Worm (Caenorhabditis elegans) whole organism, L1 larva: ENCODE data around the gene cnc-5.
A peak's percentile ranks its signal among the peaks of the same experiment; 100 is the strongest.

Experiments used
- C34B4.2 ChIP-seq: sonication (generic microtip); optimal IDR thresholded peaks from 2 replicates; lab custom pipeline; 2017; ENCODE audit warnings: mild to moderate bottlenecking, missing genetic modification characterization, missing compliant biosample characterization
- Y116A8C.19 ChIP-seq: sonication (generic microtip); optimal IDR thresholded peaks from 2 replicates; lab custom pipeline; 2016; ENCODE audit warnings: missing compliant biosample characterization, missing genetic modification characterization, borderline replicate concordance
- aha-1 ChIP-seq: fragments of 150-350 bp; optimal IDR thresholded peaks from 2 replicates; lab custom pipeline; 2014; ENCODE audit warnings: missing biosample characterization, missing genetic modification characterization
- ama-1 ChIP-seq: fragments of 150-350 bp; optimal IDR thresholded peaks from 2 replicates; lab custom pipeline; 2014
- blmp-1 ChIP-seq: fragments of 150-350 bp; optimal IDR thresholded peaks from 2 replicates; lab custom pipeline; 2014; ENCODE audit warnings: missing biosample characterization, missing genetic modification characterization
- ceh-8 ChIP-seq: fragments of 200-800 bp; sonication (Bioruptor generic); optimal IDR thresholded peaks from 2 replicates; lab custom pipeline; 2018; ENCODE audit warnings: mild to moderate bottlenecking, missing genetic modification characterization, moderate library complexity, missing compliant biosample characterization
- ceh-82 ChIP-seq, 3 experiments: fragments of 150-350 bp in 1 of 3; sonication (generic microtip) in 2 of 3; optimal IDR thresholded peaks; 2 replicates each; lab custom pipeline; 2014 to 2017; ENCODE audit warnings: missing biosample characterization in 3 of 3, missing genetic modification characterization in 3 of 3
- ceh-90 ChIP-seq: sonication (generic microtip); optimal IDR thresholded peaks from 2 replicates; lab custom pipeline; 2016; ENCODE audit warnings: missing genetic modification characterization, missing compliant biosample characterization
- dsc-1 ChIP-seq: sonication (generic microtip); optimal IDR thresholded peaks from 2 replicates; lab custom pipeline; 2016; ENCODE audit warnings: mild to moderate bottlenecking, missing genetic modification characterization, missing compliant biosample characterization
- efl-1 ChIP-seq, 4 experiments: fragments of 150-350 bp; optimal IDR thresholded peaks in 3 of 4; peaks in 1 of 4; 1 replicate in 1 of 4; 2 replicates in 3 of 4; lab custom pipeline; 2014; ENCODE audit warnings: missing biosample characterization in 2 of 4, missing genetic modification characterization in 2 of 4, missing genetic modification reagents in 2 of 4
- efl-3 ChIP-seq: fragments of 200-800 bp; sonication (Bioruptor generic); optimal IDR thresholded peaks from 2 replicates; lab custom pipeline; 2018; ENCODE audit warnings: mild to moderate bottlenecking, missing genetic modification characterization, missing compliant biosample characterization
- egl-13 ChIP-seq: sonication (generic microtip); optimal IDR thresholded peaks from 2 replicates; lab custom pipeline; 2016; ENCODE audit warnings: missing genotype, missing genetic modification reagents, missing genetic modification characterization, missing compliant biosample characterization
- elt-2 ChIP-seq: sonication (generic microtip); optimal IDR thresholded peaks from 2 replicates; lab custom pipeline; 2016; ENCODE audit warnings: missing genetic modification characterization, mild to moderate bottlenecking, inconsistent platforms, missing compliant biosample characterization, missing genetic modification reagents
- elt-3 ChIP-seq, 6 experiments: fragments of 150-350 bp in 1 of 6; sonication (generic microtip); optimal IDR thresholded peaks; 2 replicates each; lab custom pipeline; 2017 to 2018; ENCODE audit warnings: missing biosample characterization in 6 of 6, missing genetic modification characterization in 6 of 6, inconsistent platforms in 1 of 6
- fkh-8 ChIP-seq: sonication (generic microtip); optimal IDR thresholded peaks from 2 replicates; lab custom pipeline; 2016; ENCODE audit warnings: mild to moderate bottlenecking, missing genetic modification characterization, missing compliant biosample characterization
- fos-1 ChIP-seq: fragments of 150-350 bp; optimal IDR thresholded peaks from 2 replicates; lab custom pipeline; 2014; ENCODE audit warnings: missing biosample characterization, missing genetic modification characterization
- hlh-17 ChIP-seq: fragments of 200-800 bp; sonication (Bioruptor generic); optimal IDR thresholded peaks from 2 replicates; lab custom pipeline; 2018; ENCODE audit warnings: missing genetic modification characterization, mild to moderate bottlenecking, missing compliant biosample characterization, moderate library complexity, borderline replicate concordance
- isw-1 ChIP-seq: fragments of 200-800 bp; sonication (Bioruptor generic); IDR thresholded peaks from 2 replicates; pipeline ENCODE4 v1.3.6; 2022; ENCODE audit warnings: missing genetic modification characterization, missing compliant biosample characterization
- jun-1 ChIP-seq: fragments of 150-350 bp; optimal IDR thresholded peaks from 2 replicates; lab custom pipeline; 2014; ENCODE audit warnings: missing biosample characterization, missing genetic modification reagents, missing genetic modification characterization
- lin-14 ChIP-seq: fragments of 200-800 bp; sonication (Bioruptor generic); optimal IDR thresholded peaks from 2 replicates; lab custom pipeline; 2018; ENCODE audit warnings: mild to moderate bottlenecking, missing genetic modification characterization, moderate library complexity, missing compliant biosample characterization
- lin-15B ChIP-seq: fragments of 150-350 bp; sonication (generic microtip); optimal IDR thresholded peaks from 3 replicates; lab custom pipeline; 2014; ENCODE audit warnings: missing biosample characterization, missing genetic modification characterization
- lir-3 ChIP-seq: sonication (generic microtip); optimal IDR thresholded peaks from 2 replicates; lab custom pipeline; 2016; ENCODE audit warnings: mild to moderate bottlenecking, missing genetic modification characterization, moderate library complexity, missing compliant biosample characterization; ENCODE audit not compliant: poor library complexity
- lsy-2 ChIP-seq, 2 experiments: fragments of 150-350 bp; optimal IDR thresholded peaks; 2 replicates each; lab custom pipeline; 2014; ENCODE audit warnings: missing biosample characterization in 2 of 2, missing genetic modification characterization in 2 of 2
- mep-1 ChIP-seq: fragments of 150-350 bp; optimal IDR thresholded peaks from 2 replicates; lab custom pipeline; 2014; ENCODE audit warnings: missing biosample characterization, missing genetic modification characterization
- nhr-11 ChIP-seq: fragments of 150-350 bp; optimal IDR thresholded peaks from 2 replicates; lab custom pipeline; 2014; ENCODE audit warnings: missing biosample characterization, missing genetic modification characterization
- nhr-19 ChIP-seq: fragments of 200-800 bp; sonication (Bioruptor generic); conservative IDR thresholded peaks from 2 replicates; pipeline ENCODE4 v1.3.6; 2022; ENCODE audit warnings: missing genetic modification characterization, missing compliant biosample characterization
- nhr-20 ChIP-seq: sonication (generic microtip); optimal IDR thresholded peaks from 2 replicates; lab custom pipeline; 2016; ENCODE audit warnings: mild to moderate bottlenecking, missing genetic modification characterization, missing compliant biosample characterization
- nhr-237 ChIP-seq: fragments of 150-350 bp; optimal IDR thresholded peaks from 2 replicates; lab custom pipeline; 2014; ENCODE audit warnings: missing biosample characterization, missing genetic modification characterization
- nhr-47 ChIP-seq: sonication (generic microtip); optimal IDR thresholded peaks from 2 replicates; lab custom pipeline; 2016; ENCODE audit warnings: mild to moderate bottlenecking, missing genetic modification characterization, moderate library complexity, missing compliant biosample characterization
- nhr-85 ChIP-seq: sonication (generic microtip); peaks from one replicate; lab custom pipeline; 2016; ENCODE audit warnings: missing genetic modification characterization, inconsistent platforms, missing compliant biosample characterization
- nhr-90 ChIP-seq: sonication (generic microtip); optimal IDR thresholded peaks from 2 replicates; lab custom pipeline; 2016; ENCODE audit warnings: mild to moderate bottlenecking, missing genetic modification characterization, missing compliant biosample characterization; ENCODE audit not compliant: poor library complexity
- sox-4 ChIP-seq: sonication (generic microtip); optimal IDR thresholded peaks from 2 replicates; lab custom pipeline; 2016; ENCODE audit warnings: missing genetic modification characterization, missing compliant biosample characterization
- sup-37 ChIP-seq: fragments of 200-800 bp; sonication (Bioruptor generic); optimal IDR thresholded peaks from 2 replicates; lab custom pipeline; 2018; ENCODE audit warnings: mild to moderate bottlenecking, missing genetic modification characterization, missing compliant biosample characterization
- unc-130 ChIP-seq: fragments of 150-350 bp; optimal IDR thresholded peaks from 2 replicates; lab custom pipeline; 2017; ENCODE audit warnings: missing biosample characterization, missing genetic modification characterization, inconsistent platforms
- unc-30 ChIP-seq: sonication (generic microtip); optimal IDR thresholded peaks from 2 replicates; lab custom pipeline; 2017; ENCODE audit warnings: missing biosample characterization, missing genetic modification characterization
- unc-62 ChIP-seq: fragments of 150-350 bp; optimal IDR thresholded peaks from 2 replicates; lab custom pipeline; 2014; ENCODE audit warnings: missing biosample characterization, missing genetic modification reagents, missing genetic modification characterization
- unc-98 ChIP-seq: fragments of 200-800 bp; sonication (Bioruptor generic); IDR thresholded peaks from 2 replicates; pipeline ENCODE4 v1.3.6; 2022; ENCODE audit warnings: missing genetic modification characterization, missing compliant biosample characterization
- vab-15 ChIP-seq: sonication (generic microtip); optimal IDR thresholded peaks from 2 replicates; lab custom pipeline; 2017; ENCODE audit warnings: missing genotype, mild to moderate bottlenecking, missing genetic modification characterization, missing compliant biosample characterization
- xbp-1 ChIP-seq: sonication (generic microtip); optimal IDR thresholded peaks from 2 replicates; lab custom pipeline; 2016; ENCODE audit warnings: missing genetic modification characterization, missing compliant biosample characterization
- zag-1 ChIP-seq: fragments of 150-350 bp; optimal IDR thresholded peaks from 2 replicates; lab custom pipeline; 2014; ENCODE audit warnings: missing biosample characterization, missing genetic modification characterization
- ztf-4 ChIP-seq: fragments of 150-350 bp; optimal IDR thresholded peaks from 2 replicates; lab custom pipeline; 2014; ENCODE audit warnings: missing biosample characterization, missing genetic modification characterization

The cnc-5 gene

DNA sequence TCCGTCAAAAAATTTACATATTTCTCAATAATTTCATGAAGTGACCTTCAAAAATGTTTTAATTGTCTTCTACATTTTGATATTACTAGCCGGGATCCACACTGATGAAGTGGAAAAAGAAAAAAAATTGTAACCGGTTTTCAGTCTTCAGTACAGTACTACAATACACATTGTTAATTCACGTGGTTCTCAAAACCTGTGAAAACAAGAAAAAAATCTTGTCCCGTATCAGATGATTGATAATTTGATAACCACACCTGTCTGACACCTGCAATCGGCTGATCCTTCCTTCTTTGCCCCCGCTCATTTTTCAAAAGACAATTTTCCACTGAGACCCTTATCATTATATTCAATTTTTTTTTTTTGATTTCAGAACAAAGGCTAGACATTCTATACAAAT lies 6.3 kb upstream of the cnc-5 start, which contains the start of gene R09B5.11 (continued):
- TF ChIP-seq unc-62: no peak
- TF ChIP-seq unc-98 (GFP tag; lab: Robert Waterston, UW): no peak
- TF ChIP-seq hlh-17: no peak
- no peak for TF ChIP-seq Y116A8C.19 (tag; lab: Kevin White, UChicago)
- peak; percentile 65 for TF ChIP-seq nhr-20 (tag; lab: Kevin White, UChicago)
- TF ChIP-seq dsc-1 (tag; lab: Kevin White, UChicago): no peak
- TF ChIP-seq blmp-1 (tag; lab: Kevin White, UChicago): peak; percentile 7
- peak in 4 of 6 experiments; percentile 43 to 84 (median 58) for TF ChIP-seq elt-3 (tag; optimal IDR thresholded peaks at IDR 0.05; lab: Kevin White, UChicago)
- TF ChIP-seq ama-1 (lab: Kevin White, UChicago): no peak
- TF ChIP-seq ceh-8 (GFP tag; lab: Kevin White, UChicago): no peak
- TF ChIP-seq aha-1: no peak
- TF ChIP-seq unc-130: peak; percentile 24
- peak; percentile 44 for TF ChIP-seq nhr-19
- no peak for TF ChIP-seq C34B4.2 (tag; lab: Kevin White, UChicago)
- peak; percentile 89 for TF ChIP-seq nhr-85 (tag; lab: Kevin White, UChicago)
- no peak for TF ChIP-seq ztf-4 (tag; lab: Kevin White, UChicago)
- TF ChIP-seq nhr-11: no peak
- no peak for TF ChIP-seq isw-1 (GFP tag; lab: Robert Waterston, UW)
- TF ChIP-seq xbp-1 (tag; lab: Kevin White, UChicago): no peak

DNA sequence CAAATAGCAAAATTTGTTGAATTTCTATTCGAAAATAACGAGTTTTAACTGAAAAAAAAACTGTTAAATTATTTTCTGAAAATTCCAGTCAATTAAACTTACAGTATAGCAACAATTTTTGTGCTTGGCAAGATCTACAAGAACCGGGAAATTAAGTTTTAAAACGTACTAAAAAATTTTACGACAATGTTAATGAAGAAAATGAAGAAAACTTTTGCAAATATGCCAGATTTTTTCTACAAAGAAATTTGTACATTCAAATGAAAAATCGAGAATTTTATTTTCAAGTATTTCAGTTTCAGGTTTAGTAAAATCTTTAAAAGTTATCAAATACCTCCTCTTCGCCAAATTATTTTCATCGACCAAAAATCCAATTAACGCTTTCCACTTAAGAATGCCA lies 3.1 kb upstream of the cnc-5 start, which contains the start of gene cnc-11:
cnc-11 (plus strand) TSS at position 301 of the 400 bp plus-strand sequence.
- TF ChIP-seq xbp-1 (tag; lab: Kevin White, UChicago) (no peak), sup-37 (GFP tag; lab: Kevin White, UChicago) (no peak), nhr-237 (tag; lab: Kevin White, UChicago) (no peak), lir-3 (no peak), zag-1 (tag; lab: Kevin White, UChicago) (no peak), nhr-90 (tag; lab: Kevin White, UChicago) (no peak), ceh-90 (tag; lab: Kevin White, UChicago) (no peak), jun-1 (tag; lab: Kevin White, UChicago) (no peak), efl-1 (optimal IDR thresholded peaks at IDR 0.05; lab: Kevin White, UChicago) (no peak), efl-1 (GFP tag; optimal IDR thresholded peaks at IDR 0.05 in 1 of 2; lab: Kevin White, UChicago) (no peak), sox-4 (tag; lab: Kevin White, UChicago) (no peak), elt-2 (tag; lab: Kevin White, UChicago) (no peak), lin-14 (GFP tag; lab: Kevin White, UChicago) (no peak), fos-1 (tag; lab: Kevin White, UChicago) (no peak), nhr-47 (tag; lab: Kevin White, UChicago) (no peak), dsc-1 (tag; lab: Kevin White, UChicago) (no peak)

DNA sequence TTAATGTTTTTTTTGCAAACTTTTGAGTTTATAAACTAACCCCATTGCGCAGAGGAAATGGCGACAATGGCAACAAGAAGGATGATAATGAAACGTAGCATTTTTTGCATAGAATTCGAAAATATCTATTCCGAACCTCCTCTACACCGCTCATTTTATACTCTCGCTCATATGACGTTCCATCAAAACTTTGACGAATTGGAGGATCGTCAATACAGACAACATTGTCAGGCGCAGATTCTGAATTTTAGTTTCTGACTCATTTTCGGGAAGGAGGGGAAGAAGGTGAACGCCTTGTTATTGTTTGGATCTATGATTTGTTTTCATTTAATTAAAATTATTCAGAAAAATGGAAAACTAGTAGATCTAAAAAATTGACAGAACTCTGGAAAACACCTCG lies 1.0 kb upstream of the cnc-5 start, which contains the start of gene cnc-1:
cnc-1 (minus strand) TSS at position 101 of the 400 bp plus-strand sequence.
- no peak for TF ChIP-seq lin-15B (tag; lab: Kevin White, UChicago)
- no peak for TF ChIP-seq nhr-19
- TF ChIP-seq unc-98 (GFP tag; lab: Robert Waterston, UW): no peak
- TF ChIP-seq ceh-82 (tag; optimal IDR thresholded peaks at IDR 0.05; lab: Kevin White, UChicago): no peak
- TF ChIP-seq elt-3 (tag; optimal IDR thresholded peaks at IDR 0.05; lab: Kevin White, UChicago): no peak
- TF ChIP-seq nhr-237 (tag; lab: Kevin White, UChicago): no peak
- no peak for TF ChIP-seq mep-1
- TF ChIP-seq egl-13 (tag; lab: Kevin White, UChicago): no peak
- TF ChIP-seq efl-3: no peak
- TF ChIP-seq unc-30: no peak
- TF ChIP-seq fkh-8 (tag; lab: Kevin White, UChicago): no peak
- no peak for TF ChIP-seq vab-15 (tag; lab: Kevin White, UChicago)
- TF ChIP-seq lsy-2 (tag; optimal IDR thresholded peaks at IDR 0.05; lab: Kevin White, UChicago): no peak
